1 fruit fly cellular context compared by ENCODE assay signal in genomic region chr3R:26888086-26888724, dm6.
TF ChIP-seq lines count a peak whose summit lies in the region.

No protein-coding gene starts in this region.

TF ChIP-seq in whole organism, embryonic, 481 proteins besides CTCF, POLR2A, EP300 and RAD21 (continued from another document and continues in another):
- no peak for TF ChIP-seq hth (optimal IDR thresholded peaks at IDR 0.05; lab: Kevin White, UChicago)
- no peak for TF ChIP-seq br (optimal IDR thresholded peaks at IDR 0.05; lab: Kevin White, UChicago)
- peak; percentile 76 for TF ChIP-seq row (GFP tag; IDR thresholded peaks at IDR 0.05; lab: Robert Waterston, UW)
- TF ChIP-seq CG3847 (GFP tag; IDR thresholded peaks at IDR 0.05; lab: Robert Waterston, UW): peak; percentile 41
- peak; percentile 48 for TF ChIP-seq Hsf (GFP tag; optimal IDR thresholded peaks at IDR 0.05; lab: Kevin White, UChicago)
- TF ChIP-seq Ets65A (GFP tag; lab: Kevin White, UChicago): peak; percentile 2
- TF ChIP-seq CG11247 (GFP tag; IDR thresholded peaks at IDR 0.05; lab: Robert Waterston, UW): no peak
- no peak for TF ChIP-seq ewg (GFP tag; optimal IDR thresholded peaks at IDR 0.05; lab: Kevin White, UChicago)
- peak; percentile 53; the same call in 1 of the 2 replicates for TF ChIP-seq CG14014 (GFP tag; IDR thresholded peaks at IDR 0.05; lab: Robert Waterston, UW)
- no peak for TF ChIP-seq Adf1 (GFP tag; IDR thresholded peaks at IDR 0.05; lab: Robert Waterston, UW)
- TF ChIP-seq phol (tag; optimal IDR thresholded peaks at IDR 0.05; lab: Kevin White, UChicago): peak; percentile 41
- peak; percentile 78 for TF ChIP-seq dysf (GFP tag; IDR thresholded peaks at IDR 0.05; lab: Robert Waterston, UW)
- no peak for TF ChIP-seq ac (GFP tag; optimal IDR thresholded peaks at IDR 0.05; lab: Kevin White, UChicago)
- peak; percentile 65 for TF ChIP-seq grau (tag; optimal IDR thresholded peaks at IDR 0.05; lab: Kevin White, UChicago)
- TF ChIP-seq Fer1 (GFP tag; optimal IDR thresholded peaks at IDR 0.05; lab: Kevin White, UChicago): peak; percentile 51
- no peak for TF ChIP-seq CG8089 (GFP tag; optimal IDR thresholded peaks at IDR 0.05; lab: Kevin White, UChicago)
- peak; percentile 35 for TF ChIP-seq odd (GFP tag; optimal IDR thresholded peaks at IDR 0.05; lab: Kevin White, UChicago)
- TF ChIP-seq Myb (GFP tag; optimal IDR thresholded peaks at IDR 0.05; lab: Kevin White, UChicago): no peak
- TF ChIP-seq sob (GFP tag; IDR thresholded peaks at IDR 0.05; lab: Robert Waterston, UW): peak; percentile 30; the same call in 1 of the 2 replicates
- peak in 1 of 2 experiments; percentile 60 for TF ChIP-seq Eip74EF (GFP tag; optimal IDR thresholded peaks at IDR 0.05; lab: Kevin White, UChicago)
- no peak for TF ChIP-seq CG8290 (GFP tag; optimal IDR thresholded peaks at IDR 0.05; lab: Kevin White, UChicago)
- peak in 1 of 2 experiments; percentile 18 for TF ChIP-seq CG8290 (tag; optimal IDR thresholded peaks at IDR 0.05; lab: Kevin White, UChicago)
- peak; percentile 48 to 56 for TF ChIP-seq dpn (GFP tag; optimal IDR thresholded peaks at IDR 0.05; lab: Kevin White, UChicago)
- peak; percentile 65 for TF ChIP-seq CG13624 (GFP tag; optimal IDR thresholded peaks at IDR 0.05; lab: Kevin White, UChicago)
- no peak for TF ChIP-seq gce (GFP tag; IDR thresholded peaks at IDR 0.05; lab: Robert Waterston, UW)
- TF ChIP-seq mam (GFP tag; optimal IDR thresholded peaks at IDR 0.05; lab: Kevin White, UChicago): peak; percentile 30
- TF ChIP-seq Vsx1 (GFP tag; optimal IDR thresholded peaks at IDR 0.05; lab: Kevin White, UChicago): peak; percentile 50
- TF ChIP-seq NfI (GFP tag; optimal IDR thresholded peaks at IDR 0.05; lab: Kevin White, UChicago): peak; percentile 58
- TF ChIP-seq E2f1 (GFP tag; IDR thresholded peaks at IDR 0.05; lab: Robert Waterston, UW): 0 out of 2 replicates have a peak, but pooled peaks have one; percentile 16
- peak; percentile 55 for TF ChIP-seq lmd (GFP tag; IDR thresholded peaks at IDR 0.05; lab: Robert Waterston, UW)
- peak; percentile 6 for TF ChIP-seq CG14710 (tag; optimal IDR thresholded peaks at IDR 0.05; lab: Kevin White, UChicago)
- peak; percentile 27; the same call in 1 of the 2 replicates for TF ChIP-seq ro (GFP tag; IDR thresholded peaks at IDR 0.05; lab: Robert Waterston, UW)
- TF ChIP-seq slbo (GFP tag; IDR thresholded peaks at IDR 0.05; lab: Robert Waterston, UW): peak; percentile 47; the same call in 1 of the 2 replicates
- TF ChIP-seq gem (tag; optimal IDR thresholded peaks at IDR 0.05; lab: Kevin White, UChicago): peak; percentile 78
- no peak for TF ChIP-seq Dll (GFP tag; IDR thresholded peaks at IDR 0.05; lab: Robert Waterston, UW; ENCODE audit: partially characterized antibody)
- TF ChIP-seq Camta (GFP tag; optimal IDR thresholded peaks at IDR 0.05; lab: Kevin White, UChicago): peak; percentile 21
- TF ChIP-seq CG30403 (GFP tag; optimal IDR thresholded peaks at IDR 0.05; lab: Kevin White, UChicago): peak; percentile 63
- peak; percentile 19 for TF ChIP-seq scrt (GFP tag; optimal IDR thresholded peaks at IDR 0.05; lab: Kevin White, UChicago)
- peak; percentile 5 for TF ChIP-seq Mes4 (GFP tag; optimal IDR thresholded peaks at IDR 0.05; lab: Kevin White, UChicago)
- TF ChIP-seq bsh (GFP tag; optimal IDR thresholded peaks at IDR 0.05; lab: Kevin White, UChicago): peak in 1 of 2 experiments; percentile 56
- peak; percentile 1 to 66 for TF ChIP-seq Hr51 (GFP tag; optimal IDR thresholded peaks at IDR 0.05; lab: Kevin White, UChicago)
- TF ChIP-seq CG17359 (tag; optimal IDR thresholded peaks at IDR 0.05; lab: Kevin White, UChicago): peak; percentile 25
- TF ChIP-seq Hmr (GFP tag; optimal IDR thresholded peaks at IDR 0.05; lab: Kevin White, UChicago): peak; percentile 34
- no peak for TF ChIP-seq wdn (GFP tag; IDR thresholded peaks at IDR 0.05; lab: Robert Waterston, UW)
- peak; percentile 9 for TF ChIP-seq CG12236 (GFP tag; optimal IDR thresholded peaks at IDR 0.05; lab: Kevin White, UChicago)
- peak; percentile 32 for TF ChIP-seq Sox100B (GFP tag; optimal IDR thresholded peaks at IDR 0.05; lab: Kevin White, UChicago)
- TF ChIP-seq CG18476 (GFP tag; optimal IDR thresholded peaks at IDR 0.05; lab: Kevin White, UChicago): no peak
- TF ChIP-seq CG13123 (GFP tag; optimal IDR thresholded peaks at IDR 0.05; lab: Kevin White, UChicago): no peak
- peak; percentile 57 for TF ChIP-seq lab (GFP tag; optimal IDR thresholded peaks at IDR 0.05; lab: Kevin White, UChicago)
- TF ChIP-seq CG10209 (GFP tag; optimal IDR thresholded peaks at IDR 0.05; lab: Kevin White, UChicago): peak; percentile 30
- TF ChIP-seq rib (GFP tag; IDR thresholded peaks at IDR 0.05; lab: Robert Waterston, UW): no peak
- peak; percentile 50 for TF ChIP-seq CG12219 (GFP tag; optimal IDR thresholded peaks at IDR 0.05; lab: Kevin White, UChicago)
- TF ChIP-seq MESR4 (GFP tag; optimal IDR thresholded peaks at IDR 0.05; lab: Kevin White, UChicago): no peak
- peak; percentile 30; the same call in 1 of the 2 replicates for TF ChIP-seq Oaz (GFP tag; IDR thresholded peaks at IDR 0.05; lab: Robert Waterston, UW)
- no peak for TF ChIP-seq crp (GFP tag; optimal IDR thresholded peaks at IDR 0.05; lab: Kevin White, UChicago)
- TF ChIP-seq CG17802 (tag; optimal IDR thresholded peaks at IDR 0.05; lab: Kevin White, UChicago): no peak
- no peak for TF ChIP-seq dan (GFP tag; IDR thresholded peaks at IDR 0.05; lab: Robert Waterston, UW)
- TF ChIP-seq tgo (GFP tag; IDR thresholded peaks at IDR 0.05; lab: Robert Waterston, UW): peak; percentile 57; the same call in 2 of the 3 replicates
- 0 out of 3 replicates have a peak, but pooled peaks have one; percentile 9 for TF ChIP-seq CG2199 (GFP tag; IDR thresholded peaks at IDR 0.05; lab: Robert Waterston, UW)
- peak; percentile 13 for TF ChIP-seq Chrac-16 (GFP tag; optimal IDR thresholded peaks at IDR 0.05; lab: Kevin White, UChicago)
- TF ChIP-seq CG2120 (GFP tag; optimal IDR thresholded peaks at IDR 0.05; lab: Kevin White, UChicago): peak; percentile 63
- no peak for TF ChIP-seq CG4617 (GFP tag; optimal IDR thresholded peaks at IDR 0.05; lab: Kevin White, UChicago; ENCODE audit: borderline replicate concordance)
- TF ChIP-seq Meics (GFP tag; optimal IDR thresholded peaks at IDR 0.05; lab: Kevin White, UChicago): peak; percentile 61
- TF ChIP-seq CG12942 (GFP tag; optimal IDR thresholded peaks at IDR 0.05; lab: Kevin White, UChicago): peak; percentile 18
- TF ChIP-seq gfzf (GFP tag; optimal IDR thresholded peaks at IDR 0.05; lab: Kevin White, UChicago): no peak
- peak; percentile 58 for TF ChIP-seq CG7556 (GFP tag; optimal IDR thresholded peaks at IDR 0.05; lab: Kevin White, UChicago)
- peak; percentile 46 for TF ChIP-seq az2 (GFP tag; optimal IDR thresholded peaks at IDR 0.05; lab: Kevin White, UChicago)
- peak; percentile 13 for TF ChIP-seq gro (GFP tag; optimal IDR thresholded peaks at IDR 0.05; lab: Kevin White, UChicago)
- TF ChIP-seq CoRest (tag; optimal IDR thresholded peaks at IDR 0.05; lab: Kevin White, UChicago): peak; percentile 70
- peak; percentile 52 for TF ChIP-seq Dek (tag; optimal IDR thresholded peaks at IDR 0.05; lab: Kevin White, UChicago)
- peak; percentile 31 for TF ChIP-seq ind (GFP tag; optimal IDR thresholded peaks at IDR 0.05; lab: Kevin White, UChicago)
- peak; percentile 72 for TF ChIP-seq CG10543 (GFP tag; optimal IDR thresholded peaks at IDR 0.05; lab: Kevin White, UChicago)
- TF ChIP-seq h (optimal IDR thresholded peaks at IDR 0.05; lab: Kevin White, UChicago): no peak
- TF ChIP-seq E2f2 (GFP tag; IDR thresholded peaks at IDR 0.05; lab: Robert Waterston, UW): 0 out of 2 replicates have a peak, but pooled peaks have one; percentile 21
- peak; percentile 12 for TF ChIP-seq HmgZ (tag; optimal IDR thresholded peaks at IDR 0.05; lab: Kevin White, UChicago)
- TF ChIP-seq CG32767 (GFP tag; IDR thresholded peaks at IDR 0.05; lab: Robert Waterston, UW): peak; percentile 48; the same call in 1 of the 2 replicates
- TF ChIP-seq pum (GFP tag; optimal IDR thresholded peaks at IDR 0.05; lab: Kevin White, UChicago): peak; percentile 51
- no peak for TF ChIP-seq CG17912 (GFP tag; optimal IDR thresholded peaks at IDR 0.05; lab: Kevin White, UChicago)
- no peak for TF ChIP-seq stwl (tag; optimal IDR thresholded peaks at IDR 0.05; lab: Kevin White, UChicago)
- no peak for TF ChIP-seq pan (optimal IDR thresholded peaks at IDR 0.05; lab: Kevin White, UChicago)
- peak in 1 of 2 experiments; percentile 62 for TF ChIP-seq pan (GFP tag; optimal IDR thresholded peaks at IDR 0.05 in 1 of 2, IDR thresholded peaks at IDR 0.05 in 1 of 2)
- TF ChIP-seq CG12299 (tag; optimal IDR thresholded peaks at IDR 0.05; lab: Kevin White, UChicago): peak; percentile 31
- peak; percentile 11 for TF ChIP-seq kay (GFP tag; optimal IDR thresholded peaks at IDR 0.05; lab: Kevin White, UChicago)
- peak; percentile 69 for TF ChIP-seq CG13424 (tag; optimal IDR thresholded peaks at IDR 0.05; lab: Kevin White, UChicago)
- peak; percentile 52 for TF ChIP-seq CG9932 (GFP tag; IDR thresholded peaks at IDR 0.05; lab: Robert Waterston, UW)
- no peak for TF ChIP-seq Atf3 (GFP tag; optimal IDR thresholded peaks at IDR 0.05; lab: Kevin White, UChicago)
- TF ChIP-seq CG1603 (tag; optimal IDR thresholded peaks at IDR 0.05; lab: Kevin White, UChicago): peak; percentile 32
- peak; percentile 25 for TF ChIP-seq Asciz (GFP tag; optimal IDR thresholded peaks at IDR 0.05; lab: Kevin White, UChicago)
- peak; percentile 55 for TF ChIP-seq Abd-B (GFP tag; optimal IDR thresholded peaks at IDR 0.05; lab: Kevin White, UChicago)
- TF ChIP-seq dm (GFP tag; optimal IDR thresholded peaks at IDR 0.05; lab: Kevin White, UChicago): peak; percentile 16
- no peak for TF ChIP-seq sc (optimal IDR thresholded peaks at IDR 0.05; lab: Kevin White, UChicago)
- peak; percentile 12 for TF ChIP-seq sc (GFP tag; optimal IDR thresholded peaks at IDR 0.05; lab: Kevin White, UChicago)
- no peak for TF ChIP-seq B-H2 (GFP tag; optimal IDR thresholded peaks at IDR 0.05; lab: Kevin White, UChicago)
- no peak for TF ChIP-seq ranshi (GFP tag; IDR thresholded peaks at IDR 0.05; lab: Robert Waterston, UW)
- peak; percentile 51 for TF ChIP-seq Xbp1 (GFP tag; optimal IDR thresholded peaks at IDR 0.05; lab: Kevin White, UChicago)
- peak; percentile 47 for TF ChIP-seq BtbVII (GFP tag; optimal IDR thresholded peaks at IDR 0.05; lab: Kevin White, UChicago)
- TF ChIP-seq CG12744 (GFP tag; optimal IDR thresholded peaks at IDR 0.05; lab: Kevin White, UChicago): peak; percentile 40
- TF ChIP-seq dmrt99B (tag; optimal IDR thresholded peaks at IDR 0.05; lab: Kevin White, UChicago): peak; percentile 67
- peak; percentile 29 to 34 for TF ChIP-seq Pdp1 (GFP tag; optimal IDR thresholded peaks at IDR 0.05; lab: Kevin White, UChicago)
- TF ChIP-seq B-H1 (GFP tag; IDR thresholded peaks at IDR 0.05; lab: Robert Waterston, UW): 0 out of 3 replicates have a peak, but pooled peaks have one; percentile 21
- peak; percentile 78 for TF ChIP-seq sr (GFP tag; IDR thresholded peaks at IDR 0.05; lab: Robert Waterston, UW)
- peak; percentile 54; the same call in 1 of the 2 replicates for TF ChIP-seq CG32532 (GFP tag; IDR thresholded peaks at IDR 0.05; lab: Robert Waterston, UW)
- peak; percentile 55 for TF ChIP-seq CG10979 (tag; optimal IDR thresholded peaks at IDR 0.05; lab: Kevin White, UChicago)
- TF ChIP-seq Bteb2 (GFP tag; optimal IDR thresholded peaks at IDR 0.05; lab: Kevin White, UChicago): peak; percentile 14
- peak; percentile 24 for TF ChIP-seq jumu (GFP tag; optimal IDR thresholded peaks at IDR 0.05; lab: Kevin White, UChicago)
- peak; percentile 58 for TF ChIP-seq CG12659 (GFP tag; optimal IDR thresholded peaks at IDR 0.05; lab: Kevin White, UChicago)
- TF ChIP-seq CG11504 (tag; optimal IDR thresholded peaks at IDR 0.05; lab: Kevin White, UChicago): peak; percentile 59
- no peak for TF ChIP-seq bbx (GFP tag; IDR thresholded peaks at IDR 0.05; lab: Robert Waterston, UW; ENCODE audit: partially characterized antibody)
- TF ChIP-seq sug (tag; optimal IDR thresholded peaks at IDR 0.05; lab: Kevin White, UChicago): peak; percentile 45
- TF ChIP-seq CG6689 (GFP tag; IDR thresholded peaks at IDR 0.05; lab: Robert Waterston, UW): peak; percentile 55; the same call in 1 of the 2 replicates
- TF ChIP-seq sd (tag; optimal IDR thresholded peaks at IDR 0.05; lab: Kevin White, UChicago): peak; percentile 66
- TF ChIP-seq CG10321 (GFP tag; IDR thresholded peaks at IDR 0.05; lab: Robert Waterston, UW): peak; percentile 82
- TF ChIP-seq CG2678 (tag; optimal IDR thresholded peaks at IDR 0.05; lab: Kevin White, UChicago): peak; percentile 80
- peak; percentile 17 for TF ChIP-seq CG12155 (GFP tag; optimal IDR thresholded peaks at IDR 0.05; lab: Kevin White, UChicago)
- TF ChIP-seq CG31224 (GFP tag; IDR thresholded peaks at IDR 0.05; lab: Robert Waterston, UW): 0 out of 2 replicates have a peak, but pooled peaks have one; percentile 17
- 0 out of 2 replicates have a peak, but pooled peaks have one; percentile 35 for TF ChIP-seq Xrp1 (GFP tag; IDR thresholded peaks at IDR 0.05; lab: Robert Waterston, UW)
- TF ChIP-seq CG18011 (GFP tag; optimal IDR thresholded peaks at IDR 0.05; lab: Kevin White, UChicago): no peak
- TF ChIP-seq CG9437 (GFP tag; optimal IDR thresholded peaks at IDR 0.05; lab: Kevin White, UChicago): peak; percentile 25
- peak; percentile 53; the same call in 1 of the 2 replicates for TF ChIP-seq Atf6 (GFP tag; IDR thresholded peaks at IDR 0.05; lab: Robert Waterston, UW)
- TF ChIP-seq CG3281 (GFP tag; optimal IDR thresholded peaks at IDR 0.05; lab: Kevin White, UChicago): peak; percentile 44
- TF ChIP-seq MTF-1 (GFP tag; optimal IDR thresholded peaks at IDR 0.05; lab: Kevin White, UChicago; ENCODE audit: borderline replicate concordance): no peak
- no peak for TF ChIP-seq schlank (tag; optimal IDR thresholded peaks at IDR 0.05; lab: Kevin White, UChicago)
- no peak for TF ChIP-seq peb (GFP tag; IDR thresholded peaks at IDR 0.05; lab: Robert Waterston, UW)
- TF ChIP-seq CG6813 (GFP tag; optimal IDR thresholded peaks at IDR 0.05; lab: Kevin White, UChicago): peak; percentile 15
- TF ChIP-seq CG17385 (GFP tag; optimal IDR thresholded peaks at IDR 0.05; lab: Kevin White, UChicago): peak; percentile 55
- TF ChIP-seq CG6791 (GFP tag; IDR thresholded peaks at IDR 0.05; lab: Robert Waterston, UW; ENCODE audit: partially characterized antibody): no peak
- TF ChIP-seq CG13775 (GFP tag; optimal IDR thresholded peaks at IDR 0.05; lab: Kevin White, UChicago): peak; percentile 20
- peak; percentile 67 for TF ChIP-seq unpg (GFP tag; optimal IDR thresholded peaks at IDR 0.05; lab: Kevin White, UChicago)
- peak; percentile 30 for TF ChIP-seq ab (GFP tag; optimal IDR thresholded peaks at IDR 0.05; lab: Kevin White, UChicago)
